Fruit fly (Drosophila melanogaster) whole organism, embryonic: Measurements from ENCODE around the gene mask.

Experiments
- Ada2b ChIP-seq: fragments of 200-800 bp; sonication (Bioruptor generic); IDR thresholded peaks from 2 replicates; pipeline ENCODE4 v1.3.6; 2022; ENCODE audit warnings: missing biosample characterization, missing genetic modification characterization
- CG10209 ChIP-seq: fragments of 200-800 bp; sonication (Bioruptor generic); optimal IDR thresholded peaks from 3 replicates; lab custom pipeline; 2017; ENCODE audit warnings: missing biosample characterization, mild to moderate bottlenecking, missing genetic modification characterization, missing genetic modification reagents
- CG12104 ChIP-seq: fragments of 200-800 bp; sonication (Bioruptor generic); optimal IDR thresholded peaks from 3 replicates; lab custom pipeline; 2016; ENCODE audit warnings: missing biosample characterization, missing genetic modification characterization
- CG12659 ChIP-seq: fragments of 200-800 bp; sonication (Bioruptor generic); optimal IDR thresholded peaks from 3 replicates; lab custom pipeline; 2017; ENCODE audit warnings: mild to moderate bottlenecking, missing biosample characterization, missing genetic modification reagents, missing genetic modification characterization
- CG14860 ChIP-seq: fragments of 200-800 bp; sonication (Bioruptor generic); IDR thresholded peaks from 3 replicates; pipeline ENCODE4 v1.3.6; 2022; ENCODE audit warnings: missing biosample characterization, missing genetic modification characterization; ENCODE audit not compliant: partially characterized antibody
- CG15479 ChIP-seq: fragments of 200-800 bp; sonication (Bioruptor generic); optimal IDR thresholded peaks from 3 replicates; lab custom pipeline; 2019; ENCODE audit warnings: missing biosample characterization, mild to moderate bottlenecking, missing genetic modification characterization, moderate library complexity
- CG15514 ChIP-seq: fragments of 200-800 bp; sonication (Bioruptor generic); optimal IDR thresholded peaks from 3 replicates; lab custom pipeline; 2017; ENCODE audit warnings: missing biosample characterization, missing genetic modification characterization, mild to moderate bottlenecking, moderate library complexity, missing genetic modification reagents
- CG16815 ChIP-seq: fragments of 200-800 bp; sonication (Bioruptor generic); optimal IDR thresholded peaks from 3 replicates; lab custom pipeline; 2017; ENCODE audit warnings: missing biosample characterization, mild to moderate bottlenecking, missing genetic modification characterization
- CG18011 ChIP-seq: fragments of 200-800 bp; sonication (Bioruptor generic); optimal IDR thresholded peaks from 2 replicates; lab custom pipeline; 2017; ENCODE audit warnings: missing biosample characterization, missing genetic modification characterization, mild to moderate bottlenecking, moderate library complexity, missing genotype
- CG1832 ChIP-seq: fragments of 200-800 bp; sonication (Bioruptor generic); optimal IDR thresholded peaks from 2 replicates; lab custom pipeline; 2017; ENCODE audit warnings: missing biosample characterization, mild to moderate bottlenecking, missing genetic modification characterization, inconsistent platforms
- CG2889 ChIP-seq: fragments of 200-800 bp; sonication (Bioruptor generic); IDR thresholded peaks from 3 replicates; pipeline ENCODE4 v1.3.6; 2022; ENCODE audit warnings: missing biosample characterization, missing genetic modification characterization
- CG32767 ChIP-seq: fragments of 200-800 bp; sonication (Bioruptor generic); IDR thresholded peaks from 2 replicates; pipeline ENCODE4 v1.3.6; 2022; ENCODE audit warnings: missing biosample characterization, missing genetic modification characterization
- CG3281 ChIP-seq: fragments of 200-800 bp; sonication (Bioruptor generic); optimal IDR thresholded peaks from 3 replicates; lab custom pipeline; 2017; ENCODE audit warnings: missing biosample characterization, mild to moderate bottlenecking, missing genetic modification characterization
- CG34376 ChIP-seq: fragments of 200-800 bp; sonication (Bioruptor generic); optimal IDR thresholded peaks from 2 replicates; lab custom pipeline; 2018; ENCODE audit warnings: missing biosample characterization, mild to moderate bottlenecking, missing genetic modification characterization
- CG43689 ChIP-seq: fragments of 200-800 bp; sonication (Bioruptor generic); IDR thresholded peaks from 2 replicates; pipeline ENCODE4 v1.3.6; 2022; ENCODE audit warnings: missing biosample characterization, missing genetic modification characterization
- CG4404 ChIP-seq: fragments of 200-800 bp; sonication (Bioruptor generic); IDR thresholded peaks from 2 replicates; pipeline ENCODE4 v1.3.6; 2022; ENCODE audit warnings: missing biosample characterization, missing genetic modification characterization
- CG4730 ChIP-seq: fragments of 200-800 bp; sonication (Bioruptor generic); IDR thresholded peaks from 2 replicates; pipeline ENCODE4 v1.3.6; 2022; ENCODE audit warnings: missing biosample characterization, missing genetic modification characterization
- CG5245 ChIP-seq: fragments of 200-800 bp; sonication (Bioruptor generic); optimal IDR thresholded peaks from 3 replicates; lab custom pipeline; 2016; ENCODE audit warnings: missing biosample characterization, missing genetic modification characterization
- CG6254 ChIP-seq: fragments of 200-800 bp; sonication (Bioruptor generic); optimal IDR thresholded peaks from 3 replicates; lab custom pipeline; 2017; ENCODE audit warnings: mild to moderate bottlenecking, missing biosample characterization, missing genetic modification reagents, missing genetic modification characterization
- CG6654 ChIP-seq: fragments of 200-800 bp; sonication (Bioruptor generic); optimal IDR thresholded peaks from 2 replicates; lab custom pipeline; 2017; ENCODE audit warnings: missing biosample characterization, mild to moderate bottlenecking, missing genetic modification characterization
- CG8388 ChIP-seq: fragments of 200-800 bp; sonication (Bioruptor generic); optimal IDR thresholded peaks from 2 replicates; lab custom pipeline; 2019; ENCODE audit warnings: missing biosample characterization, mild to moderate bottlenecking, missing genetic modification characterization, moderate library complexity
- CG9797 ChIP-seq: fragments of 200-800 bp; sonication (Bioruptor generic); optimal IDR thresholded peaks from 3 replicates; lab custom pipeline; 2018; ENCODE audit warnings: missing biosample characterization, mild to moderate bottlenecking, missing genetic modification characterization
- Dip2 ChIP-seq: fragments of 200-800 bp; sonication (Bioruptor generic); IDR thresholded peaks from 2 replicates; pipeline ENCODE4 v1.3.6; 2022; ENCODE audit warnings: missing biosample characterization, missing genetic modification characterization
- Dref ChIP-seq: fragments of 200-800 bp; sonication (Bioruptor generic); IDR thresholded peaks from 2 replicates; pipeline ENCODE4 v1.3.6; 2022; ENCODE audit warnings: missing biosample characterization, missing genetic modification characterization
- E2f2 ChIP-seq: fragments of 200-800 bp; sonication (Bioruptor generic); IDR thresholded peaks from 2 replicates; pipeline ENCODE4 v1.3.6; 2022; ENCODE audit warnings: missing biosample characterization, missing genetic modification characterization
- Eip74EF ChIP-seq, 2 experiments: fragments of 200-800 bp in 1 of 2; fragments of >200 bp in 1 of 2; sonication (Bioruptor generic) in 1 of 2; optimal IDR thresholded peaks; 2 replicates each; lab custom pipeline; 2017 to 2019; ENCODE audit warnings: missing biosample characterization in 2 of 2, missing genetic modification characterization in 2 of 2, mild to moderate bottlenecking in 1 of 2, moderate library complexity in 1 of 2
- Ets97D ChIP-seq: fragments of 200-800 bp; sonication (Bioruptor generic); optimal IDR thresholded peaks from 3 replicates; lab custom pipeline; 2016; ENCODE audit warnings: missing biosample characterization, missing genetic modification characterization
- GATAe ChIP-seq: fragments of 200-800 bp; sonication (Bioruptor generic); conservative IDR thresholded peaks from 2 replicates; pipeline ENCODE4 v1.3.6; 2022; ENCODE audit warnings: missing biosample characterization, missing genetic modification characterization
- Hmr ChIP-seq: fragments of 200-800 bp; sonication (Bioruptor generic); optimal IDR thresholded peaks from 3 replicates; lab custom pipeline; 2017; ENCODE audit warnings: mild to moderate bottlenecking, missing biosample characterization, missing genetic modification reagents, missing genetic modification characterization
- Mad ChIP-seq: fragments of 200-800 bp; sonication (Bioruptor generic); optimal IDR thresholded peaks from 2 replicates; lab custom pipeline; 2016; ENCODE audit warnings: missing biosample characterization, missing genetic modification characterization
- Med ChIP-seq: fragments of 200-800 bp; sonication (Bioruptor generic); peaks from one replicate; lab custom pipeline; 2016; ENCODE audit warnings: missing biosample characterization, missing genetic modification characterization, mild to moderate bottlenecking, inconsistent platforms, moderate library complexity
- Optix ChIP-seq: fragments of 200-800 bp; sonication (Bioruptor generic); IDR thresholded peaks from 3 replicates; pipeline ENCODE4 v1.3.6; 2022; ENCODE audit warnings: missing biosample characterization, missing genetic modification characterization
- Sry-δ ChIP-seq: fragments of 200-800 bp; sonication (Bioruptor generic); optimal IDR thresholded peaks from 2 replicates; lab custom pipeline; 2016; ENCODE audit warnings: missing biosample characterization, missing genetic modification characterization
- amos ChIP-seq: fragments of 200-800 bp; sonication (Bioruptor generic); IDR thresholded peaks from 2 replicates; pipeline ENCODE4 v1.3.6; 2022; ENCODE audit warnings: missing biosample characterization, missing genetic modification characterization; ENCODE audit not compliant: partially characterized antibody
- caup ChIP-seq: fragments of 200-800 bp; sonication (Bioruptor generic); optimal IDR thresholded peaks from 3 replicates; lab custom pipeline; 2017; ENCODE audit warnings: missing biosample characterization, mild to moderate bottlenecking, missing genetic modification characterization, moderate library complexity; ENCODE audit not compliant: severe bottlenecking
- chm ChIP-seq: fragments of 200-800 bp; sonication (Bioruptor generic); IDR thresholded peaks from 2 replicates; pipeline ENCODE4 v1.3.6; 2022; ENCODE audit warnings: missing biosample characterization, missing genetic modification characterization
- ems ChIP-seq: fragments of 200-800 bp; sonication (Bioruptor generic); optimal IDR thresholded peaks from 3 replicates; lab custom pipeline; 2016; ENCODE audit warnings: missing biosample characterization, missing genetic modification characterization
- gem ChIP-seq: fragments of 200-800 bp; sonication (Bioruptor generic); optimal IDR thresholded peaks from 2 replicates; lab custom pipeline; 2019; ENCODE audit warnings: missing biosample characterization, mild to moderate bottlenecking, missing genetic modification characterization, moderate library complexity
- gt ChIP-seq: fragments of 200-800 bp; sonication (Bioruptor generic); IDR thresholded peaks from 2 replicates; pipeline ENCODE4 v1.3.6; 2022; ENCODE audit warnings: missing biosample characterization, missing genetic modification characterization
- mam ChIP-seq: fragments of 200-800 bp; sonication (Bioruptor generic); optimal IDR thresholded peaks from 3 replicates; lab custom pipeline; 2016; ENCODE audit warnings: missing biosample characterization, missing genetic modification characterization
- mirr ChIP-seq: fragments of 200-800 bp; sonication (Bioruptor generic); optimal IDR thresholded peaks from 3 replicates; lab custom pipeline; 2018; ENCODE audit warnings: missing biosample characterization, mild to moderate bottlenecking, missing genetic modification characterization
- pho ChIP-seq: fragments of 200-800 bp; sonication (Bioruptor generic); optimal IDR thresholded peaks from 2 replicates; lab custom pipeline; 2016; ENCODE audit warnings: missing biosample characterization, missing genetic modification characterization
- pros ChIP-seq: fragments of 200-800 bp; sonication (Bioruptor generic); optimal IDR thresholded peaks from 3 replicates; lab custom pipeline; 2019; ENCODE audit warnings: missing biosample characterization, mild to moderate bottlenecking, missing genetic modification characterization, moderate library complexity
- pum ChIP-seq: fragments of 200-800 bp; sonication (Bioruptor generic); optimal IDR thresholded peaks from 2 replicates; lab custom pipeline; 2016; ENCODE audit warnings: missing biosample characterization, missing genetic modification characterization
- ranshi ChIP-seq: fragments of 200-800 bp; sonication (Bioruptor generic); IDR thresholded peaks from 2 replicates; pipeline ENCODE4 v1.3.6; 2022; ENCODE audit warnings: missing biosample characterization, missing genetic modification characterization
- salm ChIP-seq: fragments of 200-800 bp; sonication (Bioruptor generic); optimal IDR thresholded peaks from 2 replicates; lab custom pipeline; 2018; ENCODE audit warnings: missing biosample characterization, mild to moderate bottlenecking, missing genetic modification characterization
- sens ChIP-seq: fragments of 200-800 bp; sonication (Bioruptor generic); peaks from one replicate; lab custom pipeline; 2016; ENCODE audit warnings: missing biosample characterization, missing genetic modification characterization
- sna ChIP-seq: fragments of 200-800 bp; sonication (Bioruptor generic); IDR thresholded peaks from 2 replicates; pipeline ENCODE4 v1.3.6; 2022; ENCODE audit warnings: missing biosample characterization, missing genetic modification characterization; ENCODE audit not compliant: partially characterized antibody
- tgo ChIP-seq: fragments of 200-800 bp; sonication (Bioruptor generic); IDR thresholded peaks from 3 replicates; pipeline ENCODE4 v1.3.6; 2022; ENCODE audit warnings: missing biosample characterization, missing genetic modification characterization
- zen2 ChIP-seq: fragments of 200-800 bp; sonication (Bioruptor generic); IDR thresholded peaks from 3 replicates; pipeline ENCODE4 v1.3.6; 2022; ENCODE audit warnings: missing biosample characterization, missing genetic modification characterization; ENCODE audit not compliant: partially characterized antibody

mask gene

dm6 chr3R:24193373-24193879, 36.9 kb upstream of the mask start, which contains the start of the genes SMC6 and CG6204 (continued):
- TF ChIP-seq CG32767 (peak; percentile 89), CG43689 (GFP tag; lab: Robert Waterston, UW) (peak; percentile 74), Med (peak; percentile 96), ranshi (GFP tag; lab: Robert Waterston, UW) (peak; percentile 95), Sry-δ (peak; percentile 84), Optix (no peak), CG12104 (GFP tag; lab: Kevin White, UChicago) (peak; percentile 83), salm (tag; lab: Kevin White, UChicago) (peak; percentile 92), CG8388 (GFP tag; lab: Kevin White, UChicago) (peak; percentile 92), CG6254 (GFP tag; lab: Kevin White, UChicago) (peak; percentile 80), CG16815 (peak; percentile 95), pho (GFP tag; lab: Kevin White, UChicago) (peak; percentile 89), CG18011 (GFP tag; lab: Kevin White, UChicago) (peak; percentile 77), CG1832 (GFP tag; lab: Kevin White, UChicago) (no peak), CG14860 (no peak), Dip2 (GFP tag; lab: Robert Waterston, UW) (peak; percentile 57), Mad (peak; percentile 79), CG12659 (peak; percentile 96), GATAe (peak; percentile 84), sna (GFP tag; lab: Robert Waterston, UW) (no peak), CG2889 (GFP tag; lab: Robert Waterston, UW) (peak; percentile 91), pros (GFP tag; lab: Kevin White, UChicago) (peak; percentile 20), mirr (GFP tag; lab: Kevin White, UChicago) (peak; percentile 83), CG5245 (GFP tag; lab: Kevin White, UChicago) (peak; percentile 86), caup (GFP tag; lab: Kevin White, UChicago) (peak; percentile 89), sens (peak; percentile 98), CG9797 (GFP tag; lab: Kevin White, UChicago) (peak; percentile 64), CG34376 (GFP tag; lab: Kevin White, UChicago) (peak; percentile 84), Ets97D (GFP tag; lab: Kevin White, UChicago) (peak; percentile 52), E2f2 (GFP tag; lab: Robert Waterston, UW) (peak; percentile 88), CG4404 (GFP tag; lab: Robert Waterston, UW) (peak; percentile 95), zen2 (GFP tag; lab: Robert Waterston, UW) (no peak), ems (GFP tag; lab: Kevin White, UChicago) (peak; percentile 71), tgo (GFP tag; lab: Robert Waterston, UW) (peak; percentile 95), CG15479 (GFP tag; lab: Kevin White, UChicago) (peak; percentile 80), chm (GFP tag; lab: Robert Waterston, UW) (peak; percentile 86), CG6654 (peak; percentile 66), Eip74EF (GFP tag; optimal IDR thresholded peaks at IDR 0.05; lab: Kevin White, UChicago) (peak in 1 of 2 experiments; percentile 91), pum (peak; percentile 83), gt (GFP tag; lab: Robert Waterston, UW) (peak; percentile 67; the same call in 1 of the 2 replicates), gem (tag; lab: Kevin White, UChicago) (peak; percentile 97), CG10209 (GFP tag; lab: Kevin White, UChicago) (peak; percentile 92), Hmr (GFP tag; lab: Kevin White, UChicago) (peak; percentile 94), Dref (peak; percentile 67), Ada2b (peak; percentile 94), mam (GFP tag; lab: Kevin White, UChicago) (peak; percentile 94), CG4730 (peak; percentile 94), CG3281 (GFP tag; lab: Kevin White, UChicago) (peak; percentile 95), CG15514 (GFP tag; lab: Kevin White, UChicago) (peak; percentile 85), amos (GFP tag; lab: Robert Waterston, UW) (peak; percentile 60; the same call in 1 of the 2 replicates)
